Worm (Caenorhabditis elegans) whole organism, L2 larva: Measurements from ENCODE around the gene Y70G10A.3.

Experiments used
- alr-1 ChIP-seq: fragments of 150-350 bp; optimal IDR thresholded peaks from 2 replicates; lab custom pipeline; 2014; ENCODE audit warnings: missing biosample characterization, missing genetic modification characterization
- snpc-4 ChIP-seq: fragments of 150-350 bp; optimal IDR thresholded peaks from 2 replicates; lab custom pipeline; 2014; ENCODE audit warnings: missing biosample characterization, missing genetic modification characterization

DNA sequence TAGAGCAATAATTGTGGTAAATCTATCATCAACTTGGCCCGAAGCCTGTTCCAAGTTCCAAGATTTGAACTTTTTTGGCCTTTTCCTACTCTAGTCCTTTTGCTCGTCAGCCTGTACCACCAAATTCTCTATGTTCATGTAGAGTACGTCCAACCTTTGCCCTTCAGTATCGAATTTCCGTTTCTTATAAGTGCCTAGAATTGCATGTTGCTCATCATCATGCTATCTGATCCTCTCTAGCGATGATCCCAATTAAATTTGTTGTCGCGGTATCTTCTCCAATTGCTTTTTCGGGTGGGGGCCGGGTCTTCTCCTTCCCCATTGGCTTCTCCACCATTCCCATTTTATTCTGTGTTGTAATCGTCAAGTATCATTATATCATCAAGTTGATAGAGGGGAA, 55.0 kb downstream of the Y70G10A.3 start:
- TF ChIP-seq snpc-4 (tag; lab: Kevin White, UChicago) (no peak), alr-1 (no peak)
